Worm (Caenorhabditis elegans) whole organism, L4 larva: ENCODE results near the gene frpr-6.

Experiments
- D1046.2 ChIP-seq: fragments of 200-800 bp; sonication (Bioruptor generic); IDR thresholded peaks from 2 replicates; pipeline ENCODE4 v1.3.6; 2022; ENCODE audit warnings: missing genetic modification characterization, missing compliant biosample characterization
- F37D6.2 ChIP-seq: sonication (generic microtip); optimal IDR thresholded peaks from 2 replicates; lab custom pipeline; 2016; ENCODE audit warnings: mild to moderate bottlenecking, missing genetic modification characterization, missing compliant biosample characterization
- Y105C5A.15 ChIP-seq: fragments of 200-800 bp; sonication (Bioruptor generic); IDR thresholded peaks from 2 replicates; pipeline ENCODE4 v1.3.6; 2022; ENCODE audit warnings: missing genetic modification characterization, missing compliant biosample characterization
- Y5F2A.4 ChIP-seq: fragments of 200-800 bp; sonication (Bioruptor generic); optimal IDR thresholded peaks from 2 replicates; lab custom pipeline; 2018; ENCODE audit warnings: mild to moderate bottlenecking, missing genetic modification characterization, missing compliant biosample characterization
- ZK337.2 ChIP-seq: fragments of 200-800 bp; sonication (Bioruptor generic); IDR thresholded peaks from 2 replicates; pipeline ENCODE4 v1.3.6; 2022; ENCODE audit warnings: missing genetic modification reagents, missing genetic modification characterization, missing compliant biosample characterization
- aha-1 ChIP-seq: fragments of 150-350 bp; peaks from one replicate; lab custom pipeline; 2014; ENCODE audit warnings: missing biosample characterization, missing genetic modification characterization
- aly-2 ChIP-seq: sonication (generic microtip); optimal IDR thresholded peaks from 2 replicates; lab custom pipeline; 2018; ENCODE audit warnings: missing biosample characterization, missing genetic modification characterization
- attf-4 ChIP-seq: sonication (generic microtip); optimal IDR thresholded peaks from 3 replicates; lab custom pipeline; 2017; ENCODE audit warnings: missing biosample characterization, missing genetic modification characterization
- ceh-28 ChIP-seq: fragments of 150-350 bp; optimal IDR thresholded peaks from 2 replicates; lab custom pipeline; 2014; ENCODE audit warnings: missing biosample characterization, missing genetic modification reagents, missing genetic modification characterization
- ceh-82 ChIP-seq: sonication (generic microtip); optimal IDR thresholded peaks from 2 replicates; lab custom pipeline; 2017; ENCODE audit warnings: missing biosample characterization, missing genetic modification characterization
- cey-2 ChIP-seq: sonication (generic microtip); optimal IDR thresholded peaks from 3 replicates; lab custom pipeline; 2017; ENCODE audit warnings: missing genetic modification characterization, mild to moderate bottlenecking, missing compliant biosample characterization, antibody characterized with exemption, borderline replicate concordance; ENCODE audit not compliant: insufficient read depth
- daf-12 ChIP-seq: fragments of 150-350 bp; optimal IDR thresholded peaks from 2 replicates; lab custom pipeline; 2014; ENCODE audit warnings: missing biosample characterization, missing genetic modification reagents, missing genetic modification characterization
- daf-8 ChIP-seq: fragments of 200-800 bp; sonication (Bioruptor generic); IDR thresholded peaks from 2 replicates; pipeline ENCODE4 v1.3.6; 2022; ENCODE audit warnings: missing genetic modification characterization, missing compliant biosample characterization
- dmd-8 ChIP-seq: fragments of 200-800 bp; sonication (Bioruptor generic); IDR thresholded peaks from 2 replicates; pipeline ENCODE4 v1.3.6; 2022; ENCODE audit warnings: missing genetic modification characterization, missing compliant biosample characterization
- duxl-1 ChIP-seq: sonication (generic microtip); optimal IDR thresholded peaks from 2 replicates; lab custom pipeline; 2016; ENCODE audit warnings: mild to moderate bottlenecking, missing genetic modification characterization, moderate library complexity, missing compliant biosample characterization; ENCODE audit not compliant: poor library complexity
- egl-27 ChIP-seq: sonication (generic microtip); optimal IDR thresholded peaks from 3 replicates; lab custom pipeline; 2017; ENCODE audit warnings: missing biosample characterization, missing genetic modification reagents, missing genetic modification characterization
- egl-43 ChIP-seq: fragments of 200-800 bp; sonication (Bioruptor generic); IDR thresholded peaks from 2 replicates; pipeline ENCODE4 v1.3.6; 2022; ENCODE audit warnings: missing genetic modification reagents, missing genetic modification characterization, missing compliant biosample characterization
- jun-1 ChIP-seq: fragments of 150-350 bp; optimal IDR thresholded peaks from 2 replicates; lab custom pipeline; 2014; ENCODE audit warnings: missing biosample characterization, missing genetic modification reagents, missing genetic modification characterization
- lin-13 ChIP-seq: fragments of 150-350 bp; optimal IDR thresholded peaks from 2 replicates; lab custom pipeline; 2014; ENCODE audit warnings: missing biosample characterization, missing genetic modification reagents, missing genetic modification characterization
- lin-15B ChIP-seq: fragments of 150-350 bp; sonication (generic microtip); optimal IDR thresholded peaks from 3 replicates; lab custom pipeline; 2014; ENCODE audit warnings: missing biosample characterization, missing genetic modification characterization
- lir-3 ChIP-seq: sonication (generic microtip); optimal IDR thresholded peaks from 2 replicates; lab custom pipeline; 2016; ENCODE audit warnings: mild to moderate bottlenecking, missing genetic modification characterization, missing compliant biosample characterization
- nhr-10 ChIP-seq: fragments of 150-350 bp; optimal IDR thresholded peaks from 2 replicates; lab custom pipeline; 2014; ENCODE audit warnings: missing biosample characterization, missing genetic modification characterization
- nhr-11 ChIP-seq: fragments of 150-350 bp; optimal IDR thresholded peaks from 2 replicates; lab custom pipeline; 2014; ENCODE audit warnings: missing biosample characterization, missing genetic modification characterization
- nhr-111 ChIP-seq: fragments of 200-800 bp; sonication (Bioruptor generic); optimal IDR thresholded peaks from 2 replicates; lab custom pipeline; 2018; ENCODE audit warnings: mild to moderate bottlenecking, missing genetic modification characterization, missing compliant biosample characterization
- nhr-237 ChIP-seq: sonication (generic microtip); optimal IDR thresholded peaks from 2 replicates; lab custom pipeline; 2017; ENCODE audit warnings: missing biosample characterization, missing genetic modification characterization
- nhr-42 ChIP-seq: fragments of 200-800 bp; sonication (Bioruptor generic); IDR thresholded peaks from 2 replicates; pipeline ENCODE4 v1.3.6; 2022; ENCODE audit warnings: missing genetic modification characterization, missing compliant biosample characterization
- nhr-6 ChIP-seq: fragments of 150-350 bp; optimal IDR thresholded peaks from 2 replicates; lab custom pipeline; 2014; ENCODE audit warnings: missing biosample characterization, missing genetic modification characterization
- nhr-77 ChIP-seq: fragments of 150-350 bp; optimal IDR thresholded peaks from 2 replicates; lab custom pipeline; 2014; ENCODE audit warnings: missing biosample characterization, missing genetic modification characterization
- saeg-2 ChIP-seq: fragments of 200-800 bp; sonication (Bioruptor generic); IDR thresholded peaks from 2 replicates; pipeline ENCODE4 v1.3.6; 2022; ENCODE audit warnings: missing genetic modification reagents, missing genetic modification characterization, missing compliant biosample characterization
- unc-130 ChIP-seq: sonication (generic microtip); optimal IDR thresholded peaks from 2 replicates; lab custom pipeline; 2016; ENCODE audit warnings: missing genetic modification reagents, missing genetic modification characterization, missing compliant biosample characterization
- unc-39 ChIP-seq: sonication (generic microtip); optimal IDR thresholded peaks from 2 replicates; lab custom pipeline; 2017; ENCODE audit warnings: missing biosample characterization, missing genetic modification characterization
- unc-62 ChIP-seq, 3 experiments: fragments of 150-350 bp in 1 of 3; sonication (generic microtip); optimal IDR thresholded peaks in 2 of 3; peaks in 1 of 3; 1 replicate in 1 of 3; 2 replicates in 2 of 3; lab custom pipeline; 2014 to 2017; ENCODE audit warnings: missing biosample characterization in 3 of 3, missing genetic modification characterization in 3 of 3, missing genetic modification reagents in 3 of 3, missing genotype in 1 of 3
- vab-7 ChIP-seq: fragments of 200-800 bp; sonication (Bioruptor generic); IDR thresholded peaks from 2 replicates; pipeline ENCODE4 v1.3.6; 2022; ENCODE audit warnings: missing genetic modification reagents, missing genetic modification characterization, missing compliant biosample characterization
- zip-11 ChIP-seq: fragments of 200-800 bp; sonication (Bioruptor generic); IDR thresholded peaks from 2 replicates; pipeline ENCODE4 v1.3.6; 2022; ENCODE audit warnings: missing genetic modification characterization, missing compliant biosample characterization
- ztf-11 ChIP-seq: fragments of 150-350 bp; optimal IDR thresholded peaks from 2 replicates; lab custom pipeline; 2014; ENCODE audit warnings: missing biosample characterization, missing genetic modification characterization

Gene frpr-6

ce11 chrV:9058627-9059026 lies 42.3 kb downstream of the frpr-6 start, which contains the start of gene C25E10.11:
TSS of gene C25E10.11 (minus strand) at chrV:9058727.
- TF ChIP-seq cey-2 (tag; lab: Kevin White, UChicago): no peak
- no peak for TF ChIP-seq nhr-10 (tag; lab: Kevin White, UChicago)
- no peak for TF ChIP-seq nhr-11 (tag; lab: Kevin White, UChicago)
- no peak for TF ChIP-seq nhr-42 (GFP tag; lab: Robert Waterston, UW)
- no peak for TF ChIP-seq unc-39 (tag; lab: Kevin White, UChicago)
- TF ChIP-seq jun-1 (tag; lab: Kevin White, UChicago): no peak

- TF ChIP-seq Y105C5A.15 (GFP tag; lab: Robert Waterston, UW): no peak
- no peak for TF ChIP-seq F37D6.2
- TF ChIP-seq attf-4 (tag; lab: Kevin White, UChicago): no peak
- no peak for TF ChIP-seq nhr-111
- no peak for TF ChIP-seq ceh-82
- no peak for TF ChIP-seq ceh-28 (tag; lab: Kevin White, UChicago)
- TF ChIP-seq egl-43: no peak
- TF ChIP-seq lir-3 (tag; lab: Kevin White, UChicago): no peak
- TF ChIP-seq vab-7 (GFP tag; lab: Robert Waterston, UW): no peak
- TF ChIP-seq nhr-6 (tag; lab: Kevin White, UChicago): no peak
- TF ChIP-seq nhr-237 (tag; lab: Kevin White, UChicago): no peak
Measured at ce11 chrV:9056253-9056652, 44.7 kb downstream of the frpr-6 start, which contains the start of gene C25E10.10. TSS of gene C25E10.10 (minus strand) at chrV:9056353.

ce11 chrV:9055644-9056043 lies 45.3 kb downstream of the frpr-6 start:
- TF ChIP-seq nhr-11 (tag; lab: Kevin White, UChicago) (peak; percentile 17), lin-13 (GFP tag; lab: Kevin White, UChicago) (no peak), ZK337.2 (no peak), nhr-77 (no peak), aly-2 (tag; lab: Kevin White, UChicago) (no peak), zip-11 (GFP tag; lab: Robert Waterston, UW) (no peak), unc-62 (GFP tag; optimal IDR thresholded peaks at IDR 0.05 in 1 of 2; lab: Kevin White, UChicago) (peak in 1 of 2 experiments; percentile 68), unc-62 (tag; optimal IDR thresholded peaks at IDR 0.05; lab: Kevin White, UChicago) (no peak), egl-27 (no peak), D1046.2 (GFP tag; lab: Robert Waterston, UW) (no peak), ztf-11 (tag; lab: Kevin White, UChicago) (no peak), saeg-2 (GFP tag; lab: Robert Waterston, UW) (no peak), daf-12 (tag; lab: Kevin White, UChicago) (no peak), Y5F2A.4 (no peak), daf-8 (GFP tag; lab: Robert Waterston, UW) (no peak), dmd-8 (GFP tag; lab: Robert Waterston, UW) (no peak), vab-7 (GFP tag; lab: Robert Waterston, UW) (no peak)

ce11 chrV:9054771-9055170 lies 46.2 kb downstream of the frpr-6 start, which contains the start of gene swm-1:
TSS of gene swm-1 (minus strand) at chrV:9054871.
- TF ChIP-seq aha-1 (tag; lab: Kevin White, UChicago) (peak; percentile 11), duxl-1 (tag; lab: Kevin White, UChicago) (no peak), lin-15B (no peak)

ce11 chrV:9053969-9054368 lies 47.0 kb downstream of the frpr-6 start, which contains the start of gene C25E10.8:
TSS of gene C25E10.8 (minus strand) at chrV:9054069.
- TF ChIP-seq F37D6.2 (no peak), aly-2 (tag; lab: Kevin White, UChicago) (no peak), unc-130 (no peak)
